Fruit fly (Drosophila melanogaster) whole organism, embryonic: Measurements from ENCODE around the gene CG17154.

ENCODE experiments used
- Adf1 ChIP-seq: fragments of 200-800 bp; sonication (Bioruptor generic); IDR thresholded peaks from 2 replicates; pipeline ENCODE4 v1.3.6; 2022; ENCODE audit warnings: missing biosample characterization, missing genetic modification characterization
- Aef1 ChIP-seq: fragments of 200-800 bp; sonication (Bioruptor generic); IDR thresholded peaks from 3 replicates; pipeline ENCODE4 v1.3.6; 2022; ENCODE audit warnings: missing biosample characterization, missing genetic modification characterization
- Atf6 ChIP-seq: fragments of 200-800 bp; sonication (Bioruptor generic); IDR thresholded peaks from 2 replicates; pipeline ENCODE4 v1.3.6; 2022; ENCODE audit warnings: missing biosample characterization, missing genetic modification characterization
- B-H2 ChIP-seq: fragments of 200-800 bp; sonication (Bioruptor generic); optimal IDR thresholded peaks from 2 replicates; lab custom pipeline; 2018; ENCODE audit warnings: missing biosample characterization, mild to moderate bottlenecking, missing genetic modification characterization
- CG11504 ChIP-seq: fragments of 200-800 bp; sonication (Bioruptor generic); optimal IDR thresholded peaks from 3 replicates; lab custom pipeline; 2019; ENCODE audit warnings: missing biosample characterization, mild to moderate bottlenecking, missing genetic modification characterization, moderate library complexity
- CG11696 ChIP-seq: fragments of 200-800 bp; sonication (Bioruptor generic); IDR thresholded peaks from 2 replicates; pipeline ENCODE4 v1.3.6; 2022; ENCODE audit warnings: missing biosample characterization, missing genetic modification characterization
- CG1233 ChIP-seq: fragments of 200-800 bp; sonication (Bioruptor generic); optimal IDR thresholded peaks from 4 replicates; lab custom pipeline; 2018; ENCODE audit warnings: missing biosample characterization, mild to moderate bottlenecking, missing genetic modification characterization
- CG13424 ChIP-seq: fragments of 200-800 bp; sonication (Bioruptor generic); optimal IDR thresholded peaks from 2 replicates; lab custom pipeline; 2019; ENCODE audit warnings: missing biosample characterization, mild to moderate bottlenecking, missing genetic modification characterization, moderate library complexity
- CG13894 ChIP-seq: fragments of 200-800 bp; sonication (Bioruptor generic); optimal IDR thresholded peaks from 3 replicates; lab custom pipeline; 2018; ENCODE audit warnings: missing biosample characterization, mild to moderate bottlenecking, missing genetic modification characterization, moderate library complexity
- CG14710 ChIP-seq: fragments of 200-800 bp; sonication (Bioruptor generic); optimal IDR thresholded peaks from 3 replicates; lab custom pipeline; 2019; ENCODE audit warnings: missing biosample characterization, mild to moderate bottlenecking, missing genetic modification characterization, moderate library complexity
- CG15479 ChIP-seq: fragments of 200-800 bp; sonication (Bioruptor generic); optimal IDR thresholded peaks from 3 replicates; lab custom pipeline; 2019; ENCODE audit warnings: missing biosample characterization, mild to moderate bottlenecking, missing genetic modification characterization, moderate library complexity
- CG1602 ChIP-seq: fragments of 200-800 bp; sonication (Bioruptor generic); optimal IDR thresholded peaks from 3 replicates; lab custom pipeline; 2016; ENCODE audit warnings: missing biosample characterization, missing genetic modification characterization
- CG16815 ChIP-seq: fragments of 200-800 bp; sonication (Bioruptor generic); optimal IDR thresholded peaks from 3 replicates; lab custom pipeline; 2017; ENCODE audit warnings: missing biosample characterization, mild to moderate bottlenecking, missing genetic modification characterization
- CG17612 ChIP-seq: fragments of 200-800 bp; sonication (Bioruptor generic); IDR thresholded peaks from 2 replicates; pipeline ENCODE4 v1.3.6; 2022; ENCODE audit warnings: missing biosample characterization, missing genetic modification characterization
- CG17802 ChIP-seq: fragments of 200-800 bp; sonication (Bioruptor generic); optimal IDR thresholded peaks from 2 replicates; lab custom pipeline; 2018; ENCODE audit warnings: missing biosample characterization, mild to moderate bottlenecking, missing genetic modification characterization, moderate library complexity
- CG2129 ChIP-seq: fragments of 200-800 bp; sonication (Bioruptor generic); IDR thresholded peaks from 2 replicates; pipeline ENCODE4 v1.3.6; 2022; ENCODE audit warnings: missing biosample characterization, missing genetic modification characterization; ENCODE audit not compliant: partially characterized antibody
- CG2199 ChIP-seq: fragments of 200-800 bp; sonication (Bioruptor generic); IDR thresholded peaks from 3 replicates; pipeline ENCODE4 v1.3.6; 2022; ENCODE audit warnings: missing biosample characterization, missing genetic modification characterization
- CG2875 ChIP-seq: fragments of 200-800 bp; sonication (Bioruptor generic); optimal IDR thresholded peaks from 2 replicates; lab custom pipeline; 2017; ENCODE audit warnings: missing biosample characterization, mild to moderate bottlenecking, missing genetic modification characterization, missing genetic modification reagents
- CG30431 ChIP-seq: fragments of 200-800 bp; sonication (Bioruptor generic); optimal IDR thresholded peaks from 2 replicates; lab custom pipeline; 2017; ENCODE audit warnings: missing biosample characterization, missing genetic modification characterization
- CG33557 ChIP-seq: fragments of 200-800 bp; sonication (Bioruptor generic); optimal IDR thresholded peaks from 2 replicates; lab custom pipeline; 2019; ENCODE audit warnings: missing biosample characterization, mild to moderate bottlenecking, missing genetic modification characterization, moderate library complexity
- CG3407 ChIP-seq: fragments of 200-800 bp; sonication (Bioruptor generic); optimal IDR thresholded peaks from 2 replicates; lab custom pipeline; 2018; ENCODE audit warnings: missing biosample characterization, mild to moderate bottlenecking, missing genetic modification characterization
- CG34376 ChIP-seq: fragments of 200-800 bp; sonication (Bioruptor generic); optimal IDR thresholded peaks from 2 replicates; lab custom pipeline; 2018; ENCODE audit warnings: missing biosample characterization, mild to moderate bottlenecking, missing genetic modification characterization
- CG3726 ChIP-seq: fragments of 200-800 bp; sonication (Bioruptor generic); IDR thresholded peaks from 3 replicates; pipeline ENCODE4, ENCODE4 v1.3.6; 2022; ENCODE audit warnings: missing biosample characterization, missing genetic modification characterization
- CG4424 ChIP-seq: fragments of 200-800 bp; sonication (Bioruptor generic); optimal IDR thresholded peaks from 3 replicates; lab custom pipeline; 2016; ENCODE audit warnings: missing biosample characterization, missing genetic modification characterization
- CG6765 ChIP-seq: fragments of 200-800 bp; sonication (Bioruptor generic); optimal IDR thresholded peaks from 3 replicates; lab custom pipeline; 2017; ENCODE audit warnings: missing biosample characterization, mild to moderate bottlenecking, missing genetic modification characterization
- CG8359 ChIP-seq: fragments of 200-800 bp; sonication (Bioruptor generic); optimal IDR thresholded peaks from 2 replicates; lab custom pipeline; 2017; ENCODE audit warnings: missing biosample characterization, mild to moderate bottlenecking, missing genetic modification characterization, borderline replicate concordance
- CHES-1-like ChIP-seq: fragments of 200-800 bp; sonication (Bioruptor generic); optimal IDR thresholded peaks from 2 replicates; lab custom pipeline; 2016; ENCODE audit warnings: missing biosample characterization, missing genetic modification characterization
- CTCF ChIP-seq: fragments of 200-800 bp; sonication (Bioruptor generic); optimal IDR thresholded peaks from 2 replicates; lab custom pipeline; 2017; ENCODE audit warnings: missing biosample characterization, mild to moderate bottlenecking, missing genetic modification characterization, moderate library complexity
- D ChIP-seq, 2 experiments: fragments of 200-800 bp in 1 of 2; fragments of >200 bp in 1 of 2; sonication (Bioruptor generic) in 1 of 2; optimal IDR thresholded peaks; 2 replicates in 1 of 2; 3 replicates in 1 of 2; lab custom pipeline; 2017; ENCODE audit warnings: mild to moderate bottlenecking in 1 of 2, missing biosample characterization in 1 of 2, missing genetic modification characterization in 1 of 2, missing genetic modification reagents in 1 of 2
- Fer3 ChIP-seq: fragments of 200-800 bp; sonication (Bioruptor generic); optimal IDR thresholded peaks from 2 replicates; lab custom pipeline; 2018; ENCODE audit warnings: missing biosample characterization, mild to moderate bottlenecking, missing genetic modification characterization, moderate library complexity
- Gug ChIP-seq: fragments of 200-800 bp; sonication (Bioruptor generic); IDR thresholded peaks from 4 replicates; pipeline ENCODE4 v1.3.6; 2022; ENCODE audit warnings: missing biosample characterization, missing genetic modification characterization
- HLHmδ ChIP-seq: fragments of 200-800 bp; sonication (Bioruptor generic); optimal IDR thresholded peaks from 2 replicates; lab custom pipeline; 2018; ENCODE audit warnings: missing biosample characterization, mild to moderate bottlenecking, missing genetic modification characterization, moderate library complexity
- Myb ChIP-seq: fragments of 200-800 bp; sonication (Bioruptor generic); optimal IDR thresholded peaks from 2 replicates; lab custom pipeline; 2016; ENCODE audit warnings: missing biosample characterization, missing genetic modification characterization
- Sin3A ChIP-seq: fragments of >200 bp; optimal IDR thresholded peaks from 2 replicates; lab custom pipeline; 2018
- Ssrp ChIP-seq: fragments of 200-800 bp; sonication (Bioruptor generic); optimal IDR thresholded peaks from 2 replicates; lab custom pipeline; 2018; ENCODE audit warnings: missing biosample characterization, mild to moderate bottlenecking, missing genetic modification characterization, moderate library complexity
- dmrt11E ChIP-seq: fragments of 200-800 bp; sonication (Bioruptor generic); optimal IDR thresholded peaks from 3 replicates; lab custom pipeline; 2018; ENCODE audit warnings: missing biosample characterization, mild to moderate bottlenecking, missing genetic modification characterization, moderate library complexity
- fru ChIP-seq: fragments of >200 bp; optimal IDR thresholded peaks from 2 replicates; lab custom pipeline; 2017
- gsb-n ChIP-seq: fragments of 200-800 bp; sonication (Bioruptor generic); optimal IDR thresholded peaks from 3 replicates; lab custom pipeline; 2018; ENCODE audit warnings: missing biosample characterization, mild to moderate bottlenecking, missing genetic modification characterization
- kni ChIP-seq: fragments of 200-800 bp; sonication (Bioruptor generic); optimal IDR thresholded peaks from 3 replicates; lab custom pipeline; 2017; ENCODE audit warnings: mild to moderate bottlenecking, missing biosample characterization, missing genetic modification reagents, missing genetic modification characterization
- lilli ChIP-seq: fragments of 200-800 bp; sonication (Bioruptor generic); optimal IDR thresholded peaks from 3 replicates; lab custom pipeline; 2016; ENCODE audit warnings: missing biosample characterization, missing genetic modification characterization
- pzg ChIP-seq: fragments of 200-800 bp; sonication (Bioruptor generic); optimal IDR thresholded peaks from 3 replicates; lab custom pipeline; 2018; ENCODE audit warnings: missing biosample characterization, mild to moderate bottlenecking, missing genetic modification characterization, moderate library complexity
- rib ChIP-seq: fragments of 200-800 bp; sonication (Bioruptor generic); IDR thresholded peaks from 2 replicates; pipeline ENCODE4 v1.3.6; 2022; ENCODE audit warnings: missing biosample characterization, missing genetic modification characterization
- sim ChIP-seq: fragments of 200-800 bp; sonication (Bioruptor generic); IDR thresholded peaks from 2 replicates; pipeline ENCODE4 v1.3.6; 2022; ENCODE audit warnings: missing biosample characterization, missing genetic modification characterization
- sqz ChIP-seq: fragments of 200-800 bp; sonication (Bioruptor generic); optimal IDR thresholded peaks from 3 replicates; lab custom pipeline; 2018; ENCODE audit warnings: missing biosample characterization, mild to moderate bottlenecking, missing genetic modification characterization
- tll ChIP-seq, 2 experiments: fragments of 200-800 bp in 1 of 2; fragments of >200 bp in 1 of 2; sonication (Bioruptor generic) in 1 of 2; optimal IDR thresholded peaks; 2 replicates each; lab custom pipeline; 2017 to 2019; ENCODE audit warnings: missing biosample characterization in 2 of 2, missing genetic modification characterization in 2 of 2, mild to moderate bottlenecking in 1 of 2, moderate library complexity in 1 of 2
- tup ChIP-seq: fragments of 200-800 bp; sonication (Bioruptor generic); optimal IDR thresholded peaks from 2 replicates; lab custom pipeline; 2016; ENCODE audit warnings: missing biosample characterization, mild to moderate bottlenecking, missing genetic modification characterization, moderate library complexity
- twi ChIP-seq: fragments of 200-800 bp; optimal IDR thresholded peaks from 2 replicates; lab custom pipeline; 2019; ENCODE audit warnings: missing biosample characterization, mild to moderate bottlenecking, missing genetic modification characterization, moderate library complexity
- vvl ChIP-seq: fragments of 200-800 bp; sonication (Bioruptor generic); IDR thresholded peaks from 2 replicates; pipeline ENCODE4 v1.3.6; 2022; ENCODE audit warnings: missing biosample characterization, missing genetic modification characterization
- zen ChIP-seq: fragments of 200-800 bp; sonication (Bioruptor generic); optimal IDR thresholded peaks from 3 replicates; lab custom pipeline; 2018; ENCODE audit warnings: missing biosample characterization, mild to moderate bottlenecking, missing genetic modification characterization, moderate library complexity

CG17154 gene

dm6 chr3L:12083092-12083680 lies 5.2 kb upstream of the CG17154 start:
- TF ChIP-seq gsb-n (tag; lab: Kevin White, UChicago) (peak; percentile 16), Fer3 (tag; lab: Kevin White, UChicago) (no peak), dmrt11E (peak; percentile 2), tll (GFP tag; optimal IDR thresholded peaks at IDR 0.05; lab: Kevin White, UChicago) (peak in 1 of 2 experiments; percentile 96), zen (peak; percentile 27), D (optimal IDR thresholded peaks at IDR 0.05; lab: Kevin White, UChicago) (peak; percentile 70), D (GFP tag; optimal IDR thresholded peaks at IDR 0.05; lab: Kevin White, UChicago) (no peak), twi (tag; lab: Kevin White, UChicago) (peak; percentile 34), CG15479 (peak; percentile 66), Sin3A (lab: Kevin White, UChicago) (no peak), vvl (GFP tag; lab: Robert Waterston, UW) (peak; percentile 54; the same call in 1 of the 2 replicates), kni (GFP tag; lab: Kevin White, UChicago) (peak; percentile 33), CG13894 (peak; percentile 31), CG2199 (GFP tag; lab: Robert Waterston, UW) (0 out of 3 replicates have a peak, but pooled peaks have one; percentile 17), CG4424 (GFP tag; lab: Kevin White, UChicago) (no peak), CG3407 (GFP tag; lab: Kevin White, UChicago) (no peak)

dm6 chr3L:12083861-12084260 lies 4.6 kb upstream of the CG17154 start:
- peak; percentile 79 for TF ChIP-seq CG1233 (GFP tag; lab: Kevin White, UChicago)
- no peak for TF ChIP-seq lilli
- peak; percentile 15 for TF ChIP-seq CG30431 (GFP tag; lab: Kevin White, UChicago)
- TF ChIP-seq CG6765 (GFP tag; lab: Kevin White, UChicago), result peak; percentile 43
- TF ChIP-seq CG13424 (tag; lab: Kevin White, UChicago), result peak; percentile 55
- TF ChIP-seq CG16815 (GFP tag; lab: Kevin White, UChicago), result no peak
- no peak for TF ChIP-seq sim (GFP tag; lab: Robert Waterston, UW)
- TF ChIP-seq CG33557, result peak; percentile 88
- no peak for TF ChIP-seq Atf6 (GFP tag; lab: Robert Waterston, UW)
- no peak for TF ChIP-seq tup
- TF ChIP-seq B-H2 (GFP tag; lab: Kevin White, UChicago), result no peak
- no peak for TF ChIP-seq Ssrp
- no peak for TF ChIP-seq CHES-1-like (GFP tag; lab: Kevin White, UChicago)
- peak; percentile 50 for TF ChIP-seq CG8359 (GFP tag; lab: Kevin White, UChicago)
- TF ChIP-seq rib, result no peak
- no peak for TF ChIP-seq CG2129 (GFP tag; lab: Robert Waterston, UW)
- TF ChIP-seq HLHmδ (GFP tag; lab: Kevin White, UChicago), result peak; percentile 89
- no peak for TF ChIP-seq zen
- TF ChIP-seq Aef1 (GFP tag; lab: Robert Waterston, UW), result no peak
- no peak for TF ChIP-seq vvl (GFP tag; lab: Robert Waterston, UW)
- no peak for TF ChIP-seq CG17802 (tag; lab: Kevin White, UChicago)
- TF ChIP-seq CG14710, result peak; percentile 72
- no peak for TF ChIP-seq Adf1 (GFP tag; lab: Robert Waterston, UW)
- TF ChIP-seq CG11696 (GFP tag; lab: Robert Waterston, UW), result no peak
- no peak for TF ChIP-seq CG34376 (GFP tag; lab: Kevin White, UChicago)
- no peak for TF ChIP-seq pzg (GFP tag; lab: Kevin White, UChicago)
- no peak for TF ChIP-seq CG17612 (GFP tag; lab: Robert Waterston, UW)
- peak; percentile 50 for TF ChIP-seq CTCF (GFP tag; lab: Kevin White, UChicago)
- peak; percentile 70 for TF ChIP-seq sqz (GFP tag; lab: Kevin White, UChicago)
- peak; percentile 49 for TF ChIP-seq CG11504 (tag; lab: Kevin White, UChicago)
- TF ChIP-seq fru (lab: Kevin White, UChicago), result no peak
- peak; percentile 9 for TF ChIP-seq CG1602 (GFP tag; lab: Kevin White, UChicago)
- no peak for TF ChIP-seq Gug (GFP tag; lab: Robert Waterston, UW)
- no peak for TF ChIP-seq CG3726 (GFP tag; lab: Robert Waterston, UW)
- TF ChIP-seq CG2875 (GFP tag; lab: Kevin White, UChicago), result peak; percentile 74
- no peak for TF ChIP-seq Myb (GFP tag; lab: Kevin White, UChicago)
